Worm (Caenorhabditis elegans): ENCODE measurements around the gene Y32F6A.4.

Gene Y32F6A.4

ce11 chrV:10395173-10395766, 38.6 kb downstream of the Y32F6A.4 start, which contains the start of the genes col-151 and ugt-1:
Gene col-151 (minus strand): TSS chrV:10395223.
Gene ugt-1 (plus strand): TSS chrV:10395663.
- no peak for TF ChIP-seq ZK546.5 (tag; optimal IDR thresholded peaks at IDR 0.05)
- TF ChIP-seq elt-2 (tag; optimal IDR thresholded peaks at IDR 0.05), result peak; percentile 53
- peak; percentile 59 for TF ChIP-seq pqm-1 (tag; optimal IDR thresholded peaks at IDR 0.05)
- TF ChIP-seq R02D3.7 (tag; optimal IDR thresholded peaks at IDR 0.05), result no peak
- TF ChIP-seq lsy-12 (tag; optimal IDR thresholded peaks at IDR 0.05), result no peak
- TF ChIP-seq elt-3 (tag; optimal IDR thresholded peaks at IDR 0.05), result no peak

ce11 chrV:10393708-10394107, 40.2 kb downstream of the Y32F6A.4 start:
- TF ChIP-seq pha-4 (tag; optimal IDR thresholded peaks at IDR 0.05), result no peak
- TF ChIP-seq egl-27 (tag; optimal IDR thresholded peaks at IDR 0.05), result no peak
- TF ChIP-seq lin-39 (tag; optimal IDR thresholded peaks at IDR 0.05), result no peak
- no peak for TF ChIP-seq lsy-12 (tag; optimal IDR thresholded peaks at IDR 0.05)
- TF ChIP-seq nhr-11 (tag; optimal IDR thresholded peaks at IDR 0.05), result no peak
- TF ChIP-seq jun-1 (tag; optimal IDR thresholded peaks at IDR 0.05), result no peak
- TF ChIP-seq unc-39 (tag; optimal IDR thresholded peaks at IDR 0.05), result no peak

- no peak for TF ChIP-seq fkh-2 (tag; optimal IDR thresholded peaks at IDR 0.05)
- TF ChIP-seq mdl-1 (tag; optimal IDR thresholded peaks at IDR 0.05), result no peak
- no peak for TF ChIP-seq nhr-43 (tag; optimal IDR thresholded peaks at IDR 0.05; ENCODE audit: poor library complexity, severe bottlenecking)
- no peak for TF ChIP-seq nhr-12 (tag; optimal IDR thresholded peaks at IDR 0.05)
- TF ChIP-seq skn-1 (tag; optimal IDR thresholded peaks at IDR 0.05), result no peak
Measured at ce11 chrV:10388318-10388717, 45.5 kb downstream of the Y32F6A.4 start, which contains the start of gene AC3.5. Gene AC3.5 (plus strand): TSS chrV:10388527.

DNA sequence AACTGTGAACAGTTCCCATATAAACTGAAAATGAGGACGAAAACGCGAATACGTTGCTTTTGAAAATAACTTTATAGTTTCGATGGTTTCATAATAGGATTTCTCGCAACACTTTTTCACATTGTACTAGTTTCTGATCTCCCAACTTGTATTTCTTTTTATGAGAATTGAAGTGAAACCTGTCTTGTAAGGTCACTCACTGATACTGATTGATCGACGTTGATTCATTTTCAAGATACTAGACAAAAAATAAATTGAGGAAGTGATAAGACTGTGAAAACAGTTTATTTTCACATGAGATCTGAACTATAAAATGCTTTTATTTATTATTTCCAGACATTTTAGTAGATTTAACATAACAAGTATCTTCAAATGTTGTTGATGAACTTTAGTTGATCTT, 46.5 kb downstream of the Y32F6A.4 start:
- TF ChIP-seq elt-3 (tag; optimal IDR thresholded peaks at IDR 0.05) (peak in 1 of 3 experiments; percentile 35), elt-1 (tag; optimal IDR thresholded peaks at IDR 0.05) (no peak), lin-39 (tag; optimal IDR thresholded peaks at IDR 0.05) (no peak), snpc-4 (tag; optimal IDR thresholded peaks at IDR 0.05) (no peak), zag-1 (tag; optimal IDR thresholded peaks at IDR 0.05) (no peak), skn-1 (tag; optimal IDR thresholded peaks at IDR 0.05) (no peak), nhr-23 (tag; optimal IDR thresholded peaks at IDR 0.05) (peak; percentile 24), unc-62 (GFP tag; optimal IDR thresholded peaks at IDR 0.05) (no peak), aly-2 (tag; optimal IDR thresholded peaks at IDR 0.05) (no peak), pqm-1 (tag; optimal IDR thresholded peaks at IDR 0.05) (no peak), nhr-12 (tag; optimal IDR thresholded peaks at IDR 0.05) (no peak), egl-27 (tag; optimal IDR thresholded peaks at IDR 0.05) (no peak), nhr-25 (tag; optimal IDR thresholded peaks at IDR 0.05) (peak; percentile 24), nhr-76 (tag; optimal IDR thresholded peaks at IDR 0.05) (no peak)

ce11 chrV:10383950-10384349, 49.9 kb downstream of the Y32F6A.4 start, which contains the start of gene spe-10:
Gene spe-10 (plus strand): TSS chrV:10384250.
- TF ChIP-seq lsy-12 (tag; optimal IDR thresholded peaks at IDR 0.05) (no peak), nhr-237 (tag; optimal IDR thresholded peaks at IDR 0.05) (no peak), snpc-4 (tag; optimal IDR thresholded peaks at IDR 0.05) (no peak), ceh-28 (tag; optimal IDR thresholded peaks at IDR 0.05) (no peak), nhr-23 (tag; optimal IDR thresholded peaks at IDR 0.05) (no peak), daf-12 (tag; optimal IDR thresholded peaks at IDR 0.05) (no peak), mml-1 (tag; optimal IDR thresholded peaks at IDR 0.05) (no peak), elt-2 (tag; optimal IDR thresholded peaks at IDR 0.05) (no peak), fos-1 (tag; optimal IDR thresholded peaks at IDR 0.05) (no peak), unc-39 (tag; optimal IDR thresholded peaks at IDR 0.05) (no peak), lin-15B (tag; optimal IDR thresholded peaks at IDR 0.05) (no peak), ztf-11 (tag; optimal IDR thresholded peaks at IDR 0.05) (no peak), nfya-1 (tag; optimal IDR thresholded peaks at IDR 0.05; ENCODE audit: insufficient read depth) (no peak), nhr-43 (tag; optimal IDR thresholded peaks at IDR 0.05; ENCODE audit: poor library complexity, severe bottlenecking) (no peak)

All from whole organism, L3 larva.